Worm (Caenorhabditis elegans) whole organism, L4 larva: ENCODE measurements around the gene F33E11.3.
A peak's percentile ranks its signal among the peaks of the same experiment; 100 is the strongest.

Experiments used
- D1046.2 ChIP-seq: fragments of 200-800 bp; sonication (Bioruptor generic); IDR thresholded peaks from 2 replicates; pipeline ENCODE4 v1.3.6; 2022; ENCODE audit warnings: missing genetic modification characterization, missing compliant biosample characterization
- F44E2.7 ChIP-seq: fragments of 200-800 bp; sonication (Bioruptor generic); IDR thresholded peaks from 2 replicates; pipeline ENCODE4 v2.1.2; 2022; ENCODE audit warnings: missing genetic modification characterization, missing compliant biosample characterization
- F49E8.2 ChIP-seq: sonication (generic microtip); optimal IDR thresholded peaks from 2 replicates; lab custom pipeline; 2016; ENCODE audit warnings: missing compliant biosample characterization, mild to moderate bottlenecking, missing genetic modification characterization, borderline replicate concordance
- T26A8.4 ChIP-seq: fragments of 200-800 bp; sonication (Bioruptor generic); IDR thresholded peaks from 2 replicates; pipeline ENCODE4 v1.3.6; 2022; ENCODE audit warnings: missing genetic modification characterization, missing compliant biosample characterization
- Y48G9A.11 ChIP-seq: fragments of 200-800 bp; sonication (Bioruptor generic); IDR thresholded peaks from 2 replicates; pipeline ENCODE4 v1.3.6; 2022; ENCODE audit warnings: missing genetic modification reagents, missing genetic modification characterization, missing compliant biosample characterization
- Y75B8A.6 ChIP-seq: fragments of 200-800 bp; sonication (Bioruptor generic); IDR thresholded peaks from 2 replicates; pipeline ENCODE4 v1.3.6; 2022; ENCODE audit warnings: missing genetic modification reagents, missing genetic modification characterization, missing compliant biosample characterization
- ZK546.5 ChIP-seq, 2 experiments: sonication (generic microtip); optimal IDR thresholded peaks; 2 replicates each; lab custom pipeline; 2017; ENCODE audit warnings: missing biosample characterization in 2 of 2, missing genetic modification characterization in 2 of 2
- aha-1 ChIP-seq: fragments of 150-350 bp; peaks from one replicate; lab custom pipeline; 2014; ENCODE audit warnings: missing biosample characterization, missing genetic modification characterization
- ama-1 ChIP-seq: fragments of 150-350 bp; optimal IDR thresholded peaks from 2 replicates; lab custom pipeline; 2014; ENCODE audit warnings: inconsistent platforms, mixed read lengths
- attf-4 ChIP-seq: sonication (generic microtip); optimal IDR thresholded peaks from 3 replicates; lab custom pipeline; 2017; ENCODE audit warnings: missing biosample characterization, missing genetic modification characterization
- ceh-20 ChIP-seq: fragments of 200-800 bp; sonication (Bioruptor generic); IDR thresholded peaks from 2 replicates; pipeline ENCODE4 v1.3.6; 2022; ENCODE audit warnings: missing genetic modification reagents, missing genetic modification characterization, missing compliant biosample characterization
- ceh-62 ChIP-seq: sonication (generic microtip); optimal IDR thresholded peaks from 2 replicates; lab custom pipeline; 2017; ENCODE audit warnings: missing biosample characterization, missing genetic modification characterization
- ctbp-1 ChIP-seq: fragments of 200-800 bp; sonication (Bioruptor generic); IDR thresholded peaks from 2 replicates; pipeline ENCODE4 v1.3.6; 2022; ENCODE audit warnings: missing genetic modification reagents, missing genetic modification characterization, missing compliant biosample characterization
- daf-19 ChIP-seq: fragments of 200-800 bp; sonication (Bioruptor generic); conservative IDR thresholded peaks from 2 replicates; pipeline ENCODE4 v1.3.6; 2022; ENCODE audit warnings: missing genetic modification characterization, missing compliant biosample characterization
- dmd-6 ChIP-seq: fragments of 200-800 bp; sonication (Bioruptor generic); IDR thresholded peaks from 2 replicates; pipeline ENCODE4 v1.3.6; 2022; ENCODE audit warnings: missing genetic modification reagents, missing genetic modification characterization, missing compliant biosample characterization
- dpl-1 ChIP-seq: fragments of 150-350 bp; optimal IDR thresholded peaks from 2 replicates; lab custom pipeline; 2014; ENCODE audit warnings: missing biosample characterization, missing genetic modification reagents, missing genetic modification characterization
- duxl-1 ChIP-seq: sonication (generic microtip); optimal IDR thresholded peaks from 2 replicates; lab custom pipeline; 2016; ENCODE audit warnings: mild to moderate bottlenecking, missing genetic modification characterization, moderate library complexity, missing compliant biosample characterization; ENCODE audit not compliant: poor library complexity
- dve-1 ChIP-seq: sonication (generic microtip); optimal IDR thresholded peaks from 2 replicates; lab custom pipeline; 2017; ENCODE audit warnings: antibody characterized with exemption, mild to moderate bottlenecking, missing genetic modification characterization, missing compliant biosample characterization; ENCODE audit not compliant: insufficient read depth
- egl-27 ChIP-seq: sonication (generic microtip); optimal IDR thresholded peaks from 3 replicates; lab custom pipeline; 2017; ENCODE audit warnings: missing biosample characterization, missing genetic modification reagents, missing genetic modification characterization
- gei-8 ChIP-seq: fragments of 200-800 bp; sonication (Bioruptor generic); optimal IDR thresholded peaks from 2 replicates; lab custom pipeline; 2018; ENCODE audit warnings: mild to moderate bottlenecking, missing genetic modification characterization, missing compliant biosample characterization
- hlh-11 ChIP-seq: fragments of 200-800 bp; sonication (Bioruptor generic); optimal IDR thresholded peaks from 2 replicates; lab custom pipeline; 2018; ENCODE audit warnings: mild to moderate bottlenecking, missing genetic modification characterization, missing compliant biosample characterization
- hlh-30 ChIP-seq: sonication (generic microtip); optimal IDR thresholded peaks from 2 replicates; lab custom pipeline; 2017; ENCODE audit warnings: antibody characterized with exemption, mild to moderate bottlenecking, missing genetic modification characterization, missing compliant biosample characterization; ENCODE audit not compliant: insufficient read depth
- lim-7 ChIP-seq: fragments of 200-800 bp; sonication (Bioruptor generic); IDR thresholded peaks from 2 replicates; pipeline ENCODE4 v1.3.6; 2022; ENCODE audit warnings: missing genetic modification characterization, missing compliant biosample characterization
- lin-13 ChIP-seq: fragments of 150-350 bp; optimal IDR thresholded peaks from 2 replicates; lab custom pipeline; 2014; ENCODE audit warnings: missing biosample characterization, missing genetic modification reagents, missing genetic modification characterization
- lin-15B ChIP-seq: fragments of 150-350 bp; sonication (generic microtip); optimal IDR thresholded peaks from 3 replicates; lab custom pipeline; 2014; ENCODE audit warnings: missing biosample characterization, missing genetic modification characterization
- lin-38 ChIP-seq: fragments of 200-800 bp; sonication (Bioruptor generic); IDR thresholded peaks from 2 replicates; pipeline ENCODE4 v1.3.6; 2022; ENCODE audit warnings: missing genetic modification reagents, missing genetic modification characterization, missing compliant biosample characterization
- lir-3 ChIP-seq: sonication (generic microtip); optimal IDR thresholded peaks from 2 replicates; lab custom pipeline; 2016; ENCODE audit warnings: mild to moderate bottlenecking, missing genetic modification characterization, missing compliant biosample characterization
- madf-5 ChIP-seq, 2 experiments: fragments of 200-800 bp; sonication (Bioruptor generic); IDR thresholded peaks; 2 replicates each; pipeline ENCODE4 v1.3.6; 2022; ENCODE audit warnings: missing compliant biosample characterization in 2 of 2, missing genetic modification characterization in 2 of 2
- mes-2 ChIP-seq: sonication (generic microtip); optimal IDR thresholded peaks from 2 replicates; lab custom pipeline; 2016; ENCODE audit warnings: missing genotype, mild to moderate bottlenecking, missing genetic modification characterization, missing compliant biosample characterization; ENCODE audit not compliant: poor library complexity, severe bottlenecking
- mxl-2 ChIP-seq: fragments of 200-800 bp; sonication (Bioruptor generic); conservative IDR thresholded peaks from 2 replicates; pipeline ENCODE4 v1.3.6; 2022; ENCODE audit warnings: missing genetic modification reagents, missing genetic modification characterization, missing compliant biosample characterization
- mxl-3 ChIP-seq: fragments of 200-800 bp; sonication (Bioruptor generic); optimal IDR thresholded peaks from 2 replicates; lab custom pipeline; 2018; ENCODE audit warnings: mild to moderate bottlenecking, missing genetic modification characterization, missing compliant biosample characterization
- nhr-102 ChIP-seq: sonication (generic microtip); optimal IDR thresholded peaks from 2 replicates; lab custom pipeline; 2016; ENCODE audit warnings: mild to moderate bottlenecking, missing genetic modification characterization, moderate library complexity, missing compliant biosample characterization
- nhr-25 ChIP-seq: sonication (generic microtip); optimal IDR thresholded peaks from 2 replicates; lab custom pipeline; 2017; ENCODE audit warnings: missing genetic modification characterization, mild to moderate bottlenecking, missing compliant biosample characterization, antibody characterized with exemption, moderate library complexity, borderline replicate concordance; ENCODE audit not compliant: insufficient read depth
- nhr-28 ChIP-seq: fragments of 150-350 bp; optimal IDR thresholded peaks from 2 replicates; lab custom pipeline; 2014; ENCODE audit warnings: missing biosample characterization, missing genetic modification characterization
- nhr-6 ChIP-seq: fragments of 150-350 bp; optimal IDR thresholded peaks from 2 replicates; lab custom pipeline; 2014; ENCODE audit warnings: missing biosample characterization, missing genetic modification characterization
- nhr-77 ChIP-seq: fragments of 150-350 bp; optimal IDR thresholded peaks from 2 replicates; lab custom pipeline; 2014; ENCODE audit warnings: missing biosample characterization, missing genetic modification characterization
- pha-4 ChIP-seq, 2 experiments: fragments of 150-350 bp in 1 of 2; fragments of 200-800 bp in 1 of 2; sonication (Bioruptor generic) in 1 of 2; IDR thresholded peaks in 1 of 2; optimal IDR thresholded peaks in 1 of 2; 2 replicates each; pipeline versions ENCODE4 v1.3.6 to Lab custom; 2014 to 2022; ENCODE audit warnings: missing genetic modification characterization in 2 of 2, missing genetic modification reagents in 2 of 2, missing biosample characterization in 1 of 2, missing compliant biosample characterization in 1 of 2
- php-3 ChIP-seq: fragments of 200-800 bp; sonication (Bioruptor generic); IDR thresholded peaks from 2 replicates; pipeline ENCODE4 v1.3.6; 2022; ENCODE audit warnings: missing genetic modification reagents, missing genetic modification characterization, missing compliant biosample characterization
- pqm-1 ChIP-seq: sonication (generic microtip); optimal IDR thresholded peaks from 2 replicates; lab custom pipeline; 2017; ENCODE audit warnings: missing biosample characterization, missing genetic modification characterization
- sdz-12 ChIP-seq: fragments of 200-800 bp; sonication (Bioruptor generic); optimal IDR thresholded peaks from 2 replicates; lab custom pipeline; 2018; ENCODE audit warnings: mild to moderate bottlenecking, missing genetic modification characterization, missing compliant biosample characterization
- tra-1 ChIP-seq: fragments of 200-800 bp; sonication (Bioruptor generic); IDR thresholded peaks from 2 replicates; pipeline ENCODE4 v1.3.6; 2022; ENCODE audit warnings: missing genetic modification reagents, missing genetic modification characterization, missing compliant biosample characterization
- unc-62 ChIP-seq, 3 experiments: fragments of 150-350 bp in 1 of 3; sonication (generic microtip); optimal IDR thresholded peaks in 2 of 3; peaks in 1 of 3; 1 replicate in 1 of 3; 2 replicates in 2 of 3; lab custom pipeline; 2014 to 2017; ENCODE audit warnings: missing biosample characterization in 3 of 3, missing genetic modification characterization in 3 of 3, missing genetic modification reagents in 3 of 3, missing genotype in 1 of 3
- zag-1 ChIP-seq: fragments of 150-350 bp; optimal IDR thresholded peaks from 2 replicates; lab custom pipeline; 2014; ENCODE audit warnings: missing biosample characterization, missing genetic modification characterization
- zfp-3 ChIP-seq: fragments of 200-800 bp; sonication (Bioruptor generic); conservative IDR thresholded peaks from 2 replicates; pipeline ENCODE4 v1.3.6; 2022; ENCODE audit warnings: missing genetic modification reagents, missing genetic modification characterization, missing compliant biosample characterization

Gene F33E11.3

DNA sequence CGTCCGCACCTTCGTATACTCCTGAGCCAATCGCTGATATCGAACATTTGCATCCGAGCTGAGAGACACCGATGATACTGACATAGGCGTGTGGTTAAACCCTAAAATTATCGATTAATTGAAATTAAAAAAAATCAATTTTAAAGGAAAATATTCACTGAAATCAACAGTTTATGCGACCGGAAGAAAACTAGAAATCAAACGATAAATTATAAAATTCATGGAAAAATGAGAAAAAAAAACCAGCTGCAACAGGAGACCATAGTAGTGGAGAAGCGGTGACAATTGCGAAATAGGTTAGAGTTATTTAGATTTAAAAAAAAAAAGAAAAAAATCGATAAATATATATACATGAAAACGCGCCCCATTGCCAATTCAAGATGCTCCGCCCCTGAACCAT, at the start of gene F33E11.3:
F33E11.3 (minus strand) TSS at position 101 of the 400 bp plus-strand sequence.
- TF ChIP-seq D1046.2 (GFP tag; lab: Robert Waterston, UW) (no peak), pha-4 (GFP tag; IDR thresholded peaks at IDR 0.05; lab: Robert Waterston, UW) (no peak), pha-4 (tag; optimal IDR thresholded peaks at IDR 0.05; lab: Kevin White, UChicago) (no peak), dpl-1 (no peak), tra-1 (GFP tag; lab: Robert Waterston, UW) (no peak), mes-2 (no peak), madf-5 (GFP tag; IDR thresholded peaks at IDR 0.05; lab: Robert Waterston, UW) (no peak), Y48G9A.11 (GFP tag; lab: Robert Waterston, UW) (no peak), aha-1 (tag; lab: Kevin White, UChicago) (no peak), daf-19 (GFP tag; lab: Robert Waterston, UW) (no peak), duxl-1 (tag; lab: Kevin White, UChicago) (no peak), pqm-1 (tag; lab: Kevin White, UChicago) (no peak)

ce11 chrV:351787-352186, 47.3 kb upstream of the F33E11.3 start:
- TF ChIP-seq attf-4 (no peak), aha-1 (tag; lab: Kevin White, UChicago) (peak; percentile 99), ceh-62 (tag; lab: Kevin White, UChicago) (no peak), zag-1 (tag; lab: Kevin White, UChicago) (no peak)

DNA sequence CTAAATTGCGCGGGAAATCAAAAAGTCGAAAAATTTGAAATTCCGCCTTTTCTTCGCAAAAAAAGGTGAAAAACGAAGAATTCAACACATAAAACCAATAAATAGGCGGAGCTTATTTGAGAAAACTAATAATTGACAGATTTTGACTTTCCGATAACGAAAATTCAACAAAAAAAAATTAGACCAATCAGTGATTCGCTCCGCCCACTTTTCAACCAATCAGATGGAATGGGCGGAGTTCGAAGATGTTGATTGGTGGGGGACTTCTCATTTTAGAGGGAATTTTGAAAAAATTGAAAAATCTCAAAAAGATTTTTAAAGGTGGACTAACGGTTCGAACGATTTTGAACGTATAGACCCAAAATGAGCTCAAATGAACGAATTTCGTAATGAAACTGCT, 46.3 kb upstream of the F33E11.3 start:
- TF ChIP-seq unc-62 (GFP tag; optimal IDR thresholded peaks at IDR 0.05 in 1 of 2; lab: Kevin White, UChicago) (no peak), unc-62 (tag; optimal IDR thresholded peaks at IDR 0.05; lab: Kevin White, UChicago) (no peak)

ce11 chrV:349054-349453, 44.5 kb upstream of the F33E11.3 start, which contains the start of gene atg-9:
TSS of gene atg-9 (plus strand) at chrV:349385.
- TF ChIP-seq nhr-6 (tag; lab: Kevin White, UChicago) = peak; percentile 59
- peak; percentile 84 for TF ChIP-seq nhr-77 (tag; lab: Kevin White, UChicago)
- TF ChIP-seq ZK546.5 (tag; optimal IDR thresholded peaks at IDR 0.05; lab: Kevin White, UChicago) = no peak
- 0 out of 2 replicates have a peak, but pooled peaks have one; percentile 23 for TF ChIP-seq php-3 (GFP tag; lab: Robert Waterston, UW)
- peak; percentile 64 for TF ChIP-seq dpl-1
- TF ChIP-seq mxl-3 (GFP tag; lab: Kevin White, UChicago) = peak; percentile 83
- peak; percentile 71 for TF ChIP-seq nhr-28 (tag; lab: Kevin White, UChicago)
- peak; percentile 99 for TF ChIP-seq hlh-30 (tag; lab: Kevin White, UChicago)
- peak; percentile 54 for TF ChIP-seq ctbp-1 (GFP tag; lab: Robert Waterston, UW)
- no peak for TF ChIP-seq egl-27 (tag; lab: Kevin White, UChicago)
- peak; percentile 53 for TF ChIP-seq nhr-25 (tag; lab: Kevin White, UChicago)
- TF ChIP-seq Y75B8A.6 (GFP tag; lab: Robert Waterston, UW) = peak; percentile 68; the same call in 1 of the 2 replicates
- TF ChIP-seq Y48G9A.11 (GFP tag; lab: Robert Waterston, UW) = no peak
- TF ChIP-seq sdz-12 (GFP tag; lab: Kevin White, UChicago) = no peak
- TF ChIP-seq lim-7 = peak; percentile 55; the same call in 1 of the 2 replicates
- TF ChIP-seq nhr-102 (tag; lab: Kevin White, UChicago) = peak; percentile 28
- TF ChIP-seq mxl-2 (GFP tag; lab: Robert Waterston, UW) = peak; percentile 58; the same call in 1 of the 2 replicates
- TF ChIP-seq gei-8 (GFP tag; lab: Kevin White, UChicago) = no peak
- peak; percentile 53 for TF ChIP-seq lin-13 (GFP tag; lab: Kevin White, UChicago)
- peak; percentile 85 for TF ChIP-seq dve-1 (tag; lab: Kevin White, UChicago)
- TF ChIP-seq T26A8.4 (GFP tag; lab: Robert Waterston, UW) = peak; percentile 46; the same call in 1 of the 2 replicates
- no peak for TF ChIP-seq lin-15B
- peak; percentile 97 for TF ChIP-seq lin-38 (GFP tag; lab: Robert Waterston, UW)
- peak; percentile 61 for TF ChIP-seq dmd-6 (GFP tag; lab: Robert Waterston, UW)
- no peak for TF ChIP-seq lir-3
- TF ChIP-seq F49E8.2 (tag; lab: Kevin White, UChicago) = no peak
- TF ChIP-seq ceh-20 = no peak
- TF ChIP-seq F44E2.7 (GFP tag; lab: Robert Waterston, UW) = no peak
- TF ChIP-seq ama-1 (lab: Kevin White, UChicago) = peak; percentile 51
- 0 out of 2 replicates have a peak, but pooled peaks have one; percentile 59 for TF ChIP-seq zfp-3 (GFP tag; lab: Robert Waterston, UW)
- peak; percentile 93 for TF ChIP-seq hlh-11 (tag; lab: Kevin White, UChicago)
- peak; percentile 99 for TF ChIP-seq aha-1 (tag; lab: Kevin White, UChicago)
